Worm (Caenorhabditis elegans) whole organism, L2 larva: ENCODE measurements around the gene nspc-17.

Source experiments
- R02D3.7 ChIP-seq: fragments of 150-350 bp; optimal IDR thresholded peaks from 2 replicates; lab custom pipeline; 2014; ENCODE audit warnings: missing biosample characterization, missing genetic modification characterization
- ZK546.5 ChIP-seq: sonication (generic microtip); optimal IDR thresholded peaks from 2 replicates; lab custom pipeline; 2017; ENCODE audit warnings: missing biosample characterization, missing genetic modification characterization
- elt-1 ChIP-seq: fragments of 150-350 bp; optimal IDR thresholded peaks from 2 replicates; lab custom pipeline; 2014; ENCODE audit warnings: missing biosample characterization, missing genetic modification characterization
- fos-1 ChIP-seq: fragments of 150-350 bp; optimal IDR thresholded peaks from 2 replicates; lab custom pipeline; 2014; ENCODE audit warnings: missing biosample characterization, missing genetic modification characterization
- nhr-11 ChIP-seq: fragments of 150-350 bp; optimal IDR thresholded peaks from 2 replicates; lab custom pipeline; 2014; ENCODE audit warnings: missing biosample characterization, missing genetic modification characterization
- sma-9 ChIP-seq, 2 experiments: fragments of 150-350 bp in 1 of 2; sonication (generic microtip) in 1 of 2; optimal IDR thresholded peaks; 2 replicates each; lab custom pipeline; 2014 to 2016; ENCODE audit warnings: missing genetic modification characterization in 2 of 2, mild to moderate bottlenecking in 1 of 2, missing biosample characterization in 1 of 2, missing compliant biosample characterization in 1 of 2, missing genetic modification reagents in 1 of 2, moderate library complexity in 1 of 2
- ztf-4 ChIP-seq: fragments of 150-350 bp; optimal IDR thresholded peaks from 2 replicates; lab custom pipeline; 2014; ENCODE audit warnings: missing biosample characterization, missing genetic modification characterization

DNA sequence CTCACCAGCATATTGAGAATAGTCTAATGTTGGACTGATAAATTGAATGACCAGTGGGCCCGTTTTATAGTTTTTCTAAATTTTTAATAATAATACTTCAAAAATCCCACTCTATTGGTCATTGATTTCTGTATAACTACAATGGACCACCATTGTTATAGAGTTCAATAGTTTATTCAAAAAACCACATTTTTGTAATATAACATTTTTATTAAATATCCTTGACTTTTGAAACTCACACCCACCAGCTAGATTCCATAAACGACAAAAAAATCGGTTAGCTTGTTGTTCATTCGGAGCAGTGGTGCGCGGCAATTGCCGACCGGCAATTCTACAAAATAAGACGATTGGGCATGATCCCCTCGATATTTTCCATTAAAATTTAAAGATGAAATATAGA, 2.6 kb upstream of the nspc-17 start, which contains the start of gene nspc-18:
- no peak for TF ChIP-seq nhr-11 (tag; lab: Kevin White, UChicago)
- no peak for TF ChIP-seq elt-1 (tag; lab: Kevin White, UChicago)
- TF ChIP-seq R02D3.7 (tag; lab: Kevin White, UChicago), result no peak
- TF ChIP-seq fos-1 (tag; lab: Kevin White, UChicago), result no peak
- no peak for TF ChIP-seq sma-9 (GFP tag; optimal IDR thresholded peaks at IDR 0.05; lab: Kevin White, UChicago)
- no peak for TF ChIP-seq sma-9 (tag; optimal IDR thresholded peaks at IDR 0.05; lab: Kevin White, UChicago)
- TF ChIP-seq ZK546.5 (tag; lab: Kevin White, UChicago), result no peak
- TF ChIP-seq ztf-4, result no peak
